Worm (Caenorhabditis elegans) whole organism, L2 larva: Measurements from ENCODE around the gene C49C3.15.

ENCODE experiments used
- ZK546.5 ChIP-seq: sonication (generic microtip); optimal IDR thresholded peaks from 2 replicates; lab custom pipeline; 2017; ENCODE audit warnings: missing biosample characterization, missing genetic modification characterization
- aly-2 ChIP-seq: fragments of 150-350 bp; optimal IDR thresholded peaks from 2 replicates; lab custom pipeline; 2014; ENCODE audit warnings: missing biosample characterization, missing genetic modification characterization
- ama-1 ChIP-seq: fragments of 150-350 bp; optimal IDR thresholded peaks from 2 replicates; lab custom pipeline; 2018; ENCODE audit warnings: inconsistent platforms
- blmp-1 ChIP-seq: sonication (generic microtip); optimal IDR thresholded peaks from 2 replicates; lab custom pipeline; 2017; ENCODE audit warnings: missing genetic modification characterization, mild to moderate bottlenecking, missing compliant biosample characterization, antibody characterized with exemption, moderate library complexity; ENCODE audit not compliant: insufficient read depth
- egl-27 ChIP-seq: sonication (generic microtip); optimal IDR thresholded peaks from 3 replicates; lab custom pipeline; 2017; ENCODE audit warnings: missing biosample characterization, missing genetic modification reagents, missing genetic modification characterization
- nhr-11 ChIP-seq: fragments of 150-350 bp; optimal IDR thresholded peaks from 2 replicates; lab custom pipeline; 2014; ENCODE audit warnings: missing biosample characterization, missing genetic modification characterization
- nhr-25 ChIP-seq: fragments of 150-350 bp; sonication (generic microtip); optimal IDR thresholded peaks from 3 replicates; lab custom pipeline; 2014; ENCODE audit warnings: missing biosample characterization, missing genetic modification characterization
- nhr-6 ChIP-seq: fragments of 150-350 bp; optimal IDR thresholded peaks from 2 replicates; lab custom pipeline; 2014; ENCODE audit warnings: missing biosample characterization, missing genetic modification characterization
- unc-39 ChIP-seq: fragments of 150-350 bp; optimal IDR thresholded peaks from 2 replicates; lab custom pipeline; 2014; ENCODE audit warnings: missing biosample characterization, missing genetic modification characterization
- ztf-11 ChIP-seq: sonication (generic microtip); optimal IDR thresholded peaks from 2 replicates; lab custom pipeline; 2017; ENCODE audit warnings: missing biosample characterization, missing genetic modification characterization

DNA sequence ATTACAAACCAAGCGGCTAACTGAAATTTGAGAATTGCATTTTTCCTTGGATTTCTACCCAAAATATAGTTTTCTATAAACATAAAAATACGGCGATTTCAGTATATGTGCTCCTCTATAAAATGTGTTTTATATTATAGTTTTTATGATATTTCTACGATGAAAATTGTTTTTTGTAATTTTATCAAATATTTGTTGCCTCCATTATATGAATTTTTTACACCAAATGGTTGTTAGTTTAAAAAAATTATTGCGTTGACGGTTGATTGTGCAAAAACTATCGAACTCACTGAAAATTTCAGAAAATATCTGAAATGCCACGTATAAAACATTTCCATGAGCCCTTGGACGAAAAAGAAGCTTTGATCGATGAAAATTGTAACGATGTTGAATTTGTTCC, 25.8 kb upstream of the C49C3.15 start, which contains the start of gene T28F3.9:
- TF ChIP-seq nhr-6 (no peak), nhr-25 (tag; lab: Kevin White, UChicago) (no peak), ztf-11 (tag; lab: Kevin White, UChicago) (no peak), nhr-11 (tag; lab: Kevin White, UChicago) (no peak), blmp-1 (tag; lab: Kevin White, UChicago) (no peak), egl-27 (tag; lab: Kevin White, UChicago) (no peak), unc-39 (tag; lab: Kevin White, UChicago) (no peak), ZK546.5 (tag; lab: Kevin White, UChicago) (no peak), ama-1 (lab: Kevin White, UChicago) (no peak), aly-2 (tag; lab: Kevin White, UChicago) (no peak)
